Fruit fly (Drosophila melanogaster) whole organism, embryonic: Measurements from ENCODE around the gene Pez.

Experiments used
- CG10654 ChIP-seq: fragments of 200-800 bp; sonication (Bioruptor generic); optimal IDR thresholded peaks from 2 replicates; lab custom pipeline; 2016; ENCODE audit warnings: missing biosample characterization, missing genetic modification characterization
- CG11504 ChIP-seq: fragments of 200-800 bp; sonication (Bioruptor generic); optimal IDR thresholded peaks from 3 replicates; lab custom pipeline; 2019; ENCODE audit warnings: missing biosample characterization, mild to moderate bottlenecking, missing genetic modification characterization, moderate library complexity
- CG13296 ChIP-seq: fragments of 200-800 bp; sonication (Bioruptor generic); optimal IDR thresholded peaks from 3 replicates; lab custom pipeline; 2018; ENCODE audit warnings: missing biosample characterization, mild to moderate bottlenecking, missing genetic modification characterization
- CG14441 ChIP-seq: fragments of 200-800 bp; sonication (Bioruptor generic); IDR thresholded peaks from 2 replicates; pipeline ENCODE4 v1.3.6; 2022; ENCODE audit warnings: missing biosample characterization, missing genetic modification characterization
- CG15269 ChIP-seq: fragments of 200-800 bp; sonication (Bioruptor generic); optimal IDR thresholded peaks from 2 replicates; lab custom pipeline; 2018; ENCODE audit warnings: missing biosample characterization, mild to moderate bottlenecking, missing genetic modification characterization, moderate library complexity
- CG15514 ChIP-seq: fragments of 200-800 bp; sonication (Bioruptor generic); optimal IDR thresholded peaks from 3 replicates; lab custom pipeline; 2017; ENCODE audit warnings: missing biosample characterization, missing genetic modification characterization, mild to moderate bottlenecking, moderate library complexity, missing genetic modification reagents
- CG17385 ChIP-seq: fragments of 200-800 bp; sonication (Bioruptor generic); optimal IDR thresholded peaks from 3 replicates; lab custom pipeline; 2018; ENCODE audit warnings: missing biosample characterization, mild to moderate bottlenecking, missing genetic modification characterization
- CG17912 ChIP-seq: fragments of 200-800 bp; sonication (Bioruptor generic); optimal IDR thresholded peaks from 2 replicates; lab custom pipeline; 2018; ENCODE audit warnings: missing biosample characterization, mild to moderate bottlenecking, missing genetic modification characterization
- CG2202 ChIP-seq: fragments of 200-800 bp; sonication (Bioruptor generic); optimal IDR thresholded peaks from 2 replicates; lab custom pipeline; 2018; ENCODE audit warnings: missing biosample characterization, mild to moderate bottlenecking, missing genetic modification characterization
- CG30431 ChIP-seq: fragments of 200-800 bp; sonication (Bioruptor generic); optimal IDR thresholded peaks from 2 replicates; lab custom pipeline; 2017; ENCODE audit warnings: missing biosample characterization, missing genetic modification characterization
- CG3065 ChIP-seq: fragments of 200-800 bp; sonication (Bioruptor generic); optimal IDR thresholded peaks from 2 replicates; lab custom pipeline; 2016; ENCODE audit warnings: missing biosample characterization, missing genetic modification characterization
- CG3407 ChIP-seq: fragments of 200-800 bp; sonication (Bioruptor generic); optimal IDR thresholded peaks from 2 replicates; lab custom pipeline; 2018; ENCODE audit warnings: missing biosample characterization, mild to moderate bottlenecking, missing genetic modification characterization
- CG34376 ChIP-seq: fragments of 200-800 bp; sonication (Bioruptor generic); optimal IDR thresholded peaks from 2 replicates; lab custom pipeline; 2018; ENCODE audit warnings: missing biosample characterization, mild to moderate bottlenecking, missing genetic modification characterization
- CG6654 ChIP-seq: fragments of 200-800 bp; sonication (Bioruptor generic); optimal IDR thresholded peaks from 2 replicates; lab custom pipeline; 2017; ENCODE audit warnings: missing biosample characterization, mild to moderate bottlenecking, missing genetic modification characterization
- CG6689 ChIP-seq: fragments of 200-800 bp; sonication (Bioruptor generic); IDR thresholded peaks from 2 replicates; pipeline ENCODE4 v1.3.6; 2022; ENCODE audit warnings: missing biosample characterization, missing genetic modification characterization
- CG7271 ChIP-seq: fragments of 200-800 bp; sonication (Bioruptor generic); optimal IDR thresholded peaks from 2 replicates; lab custom pipeline; 2018; ENCODE audit warnings: missing biosample characterization, mild to moderate bottlenecking, missing genetic modification characterization, moderate library complexity
- CG9727 ChIP-seq: fragments of 200-800 bp; sonication (Bioruptor generic); optimal IDR thresholded peaks from 3 replicates; lab custom pipeline; 2017; ENCODE audit warnings: missing biosample characterization, mild to moderate bottlenecking, missing genetic modification characterization
- Dbx ChIP-seq: fragments of 200-800 bp; sonication (Bioruptor generic); IDR thresholded peaks from 3 replicates; pipeline ENCODE4 v1.3.6; 2022; ENCODE audit warnings: missing biosample characterization, missing genetic modification characterization
- Deaf1 ChIP-seq: fragments of 200-800 bp; optimal IDR thresholded peaks from 3 replicates; lab custom pipeline; 2019; ENCODE audit warnings: missing biosample characterization, mild to moderate bottlenecking, missing genetic modification characterization, moderate library complexity
- Ets65A ChIP-seq: fragments of 200-800 bp; sonication (Bioruptor generic); peaks from one replicate; lab custom pipeline; 2016; ENCODE audit warnings: missing biosample characterization, missing genetic modification characterization
- Ets97D ChIP-seq: fragments of 200-800 bp; sonication (Bioruptor generic); optimal IDR thresholded peaks from 3 replicates; lab custom pipeline; 2016; ENCODE audit warnings: missing biosample characterization, missing genetic modification characterization
- GATAe ChIP-seq: fragments of 200-800 bp; sonication (Bioruptor generic); conservative IDR thresholded peaks from 2 replicates; pipeline ENCODE4 v1.3.6; 2022; ENCODE audit warnings: missing biosample characterization, missing genetic modification characterization
- Gsc ChIP-seq: fragments of 200-800 bp; sonication (Bioruptor generic); IDR thresholded peaks from 2 replicates; pipeline ENCODE4 v1.3.6; 2022; ENCODE audit warnings: missing biosample characterization, missing genetic modification characterization
- Med ChIP-seq: fragments of 200-800 bp; sonication (Bioruptor generic); peaks from one replicate; lab custom pipeline; 2016; ENCODE audit warnings: missing biosample characterization, missing genetic modification characterization, mild to moderate bottlenecking, inconsistent platforms, moderate library complexity
- Ptx1 ChIP-seq: fragments of 200-800 bp; sonication (Bioruptor generic); IDR thresholded peaks from 2 replicates; pipeline ENCODE4 v1.3.6; 2022; ENCODE audit warnings: missing biosample characterization, missing genetic modification characterization
- Scr ChIP-seq: fragments of 200-800 bp; sonication (Bioruptor generic); IDR thresholded peaks from 2 replicates; pipeline ENCODE4 v1.3.6; 2022; ENCODE audit warnings: missing biosample characterization, missing genetic modification characterization; ENCODE audit not compliant: partially characterized antibody
- Sry-β ChIP-seq: fragments of 200-800 bp; sonication (Bioruptor generic); optimal IDR thresholded peaks from 2 replicates; lab custom pipeline; 2018; ENCODE audit warnings: missing biosample characterization, mild to moderate bottlenecking, missing genetic modification characterization, moderate library complexity
- ase ChIP-seq: fragments of 200-800 bp; sonication (Bioruptor generic); IDR thresholded peaks from 3 replicates; pipeline ENCODE4 v1.3.6; 2022; ENCODE audit warnings: missing biosample characterization, missing genetic modification characterization
- ato ChIP-seq: fragments of 200-800 bp; sonication (Bioruptor generic); IDR thresholded peaks from 2 replicates; pipeline ENCODE4 v1.3.6; 2022; ENCODE audit warnings: missing biosample characterization, missing genetic modification characterization; ENCODE audit not compliant: partially characterized antibody
- chinmo ChIP-seq: fragments of 200-800 bp; sonication (Bioruptor generic); IDR thresholded peaks from 4 replicates; pipeline ENCODE4 v1.3.6; 2022; ENCODE audit warnings: missing biosample characterization, missing genetic modification characterization; ENCODE audit not compliant: partially characterized antibody
- chn ChIP-seq: fragments of 200-800 bp; sonication (Bioruptor generic); optimal IDR thresholded peaks from 2 replicates; lab custom pipeline; 2016; ENCODE audit warnings: missing biosample characterization, missing genetic modification characterization
- cwo ChIP-seq: fragments of 200-800 bp; sonication (Bioruptor generic); optimal IDR thresholded peaks from 3 replicates; lab custom pipeline; 2017; ENCODE audit warnings: missing biosample characterization, missing genetic modification characterization, mild to moderate bottlenecking, moderate library complexity, missing genetic modification reagents
- eve ChIP-seq, 2 experiments: fragments of >200 bp; optimal IDR thresholded peaks; 2 replicates each; lab custom pipeline; 2017; ENCODE audit warnings: missing biosample characterization in 2 of 2, missing genetic modification characterization in 2 of 2
- eyg ChIP-seq: fragments of 200-800 bp; sonication (Bioruptor generic); optimal IDR thresholded peaks from 3 replicates; lab custom pipeline; 2016; ENCODE audit warnings: missing biosample characterization, missing genetic modification characterization
- gcm2 ChIP-seq: fragments of 200-800 bp; sonication (Bioruptor generic); optimal IDR thresholded peaks from 2 replicates; lab custom pipeline; 2016; ENCODE audit warnings: missing biosample characterization, missing genetic modification characterization
- sens ChIP-seq: fragments of 200-800 bp; sonication (Bioruptor generic); peaks from one replicate; lab custom pipeline; 2016; ENCODE audit warnings: missing biosample characterization, missing genetic modification characterization
- shn ChIP-seq: fragments of 200-800 bp; sonication (Bioruptor generic); optimal IDR thresholded peaks from 3 replicates; lab custom pipeline; 2016; ENCODE audit warnings: missing biosample characterization, missing genetic modification characterization
- slp2 ChIP-seq: fragments of 200-800 bp; sonication (Bioruptor generic); optimal IDR thresholded peaks from 2 replicates; lab custom pipeline; 2016; ENCODE audit warnings: missing biosample characterization, missing genetic modification characterization
- stwl ChIP-seq: fragments of 200-800 bp; sonication (Bioruptor generic); optimal IDR thresholded peaks from 3 replicates; lab custom pipeline; 2018; ENCODE audit warnings: missing biosample characterization, mild to moderate bottlenecking, missing genetic modification characterization, moderate library complexity
- sug ChIP-seq: fragments of 200-800 bp; optimal IDR thresholded peaks from 2 replicates; lab custom pipeline; 2019; ENCODE audit warnings: missing biosample characterization, mild to moderate bottlenecking, missing genetic modification characterization, moderate library complexity
- ttk ChIP-seq: fragments of 200-800 bp; sonication (Bioruptor generic); IDR thresholded peaks from 2 replicates; pipeline ENCODE4 v2.1.2; 2022; ENCODE audit warnings: missing biosample characterization, missing genetic modification characterization
- twi ChIP-seq: fragments of 200-800 bp; optimal IDR thresholded peaks from 2 replicates; lab custom pipeline; 2019; ENCODE audit warnings: missing biosample characterization, mild to moderate bottlenecking, missing genetic modification characterization, moderate library complexity

The Pez gene

dm6 chr2L:6371025-6371641, 32.7 kb upstream of the Pez start:
- TF ChIP-seq CG3407 (GFP tag; lab: Kevin White, UChicago) (no peak), Deaf1 (tag; lab: Kevin White, UChicago) (peak; percentile 9), sug (tag; lab: Kevin White, UChicago) (peak; percentile 74), CG15269 (tag; lab: Kevin White, UChicago) (no peak), CG6689 (no peak), eyg (no peak), cwo (peak; percentile 92), CG17385 (GFP tag; lab: Kevin White, UChicago) (no peak), CG34376 (GFP tag; lab: Kevin White, UChicago) (peak; percentile 27), CG17912 (no peak), Med (GFP tag; lab: Kevin White, UChicago) (peak; percentile 14)

- TF ChIP-seq ase (GFP tag; lab: Robert Waterston, UW) = no peak
These were observed 30.8 kb upstream of the Pez start for dm6 chr2L:6369286-6369685.

dm6 chr2L:6367478-6367932, 29.0 kb upstream of the Pez start, which contains the start of gene Nepl4:
Gene Nepl4, plus strand, starts transcription at chr2L:6367882.
- TF ChIP-seq cwo = peak; percentile 39
- TF ChIP-seq chinmo (GFP tag; lab: Robert Waterston, UW) = 0 out of 4 replicates have a peak, but pooled peaks have one; percentile 32
- TF ChIP-seq chn (GFP tag; lab: Kevin White, UChicago) = no peak
- TF ChIP-seq sug (tag; lab: Kevin White, UChicago) = peak; percentile 67
- peak; percentile 62 for TF ChIP-seq CG34376 (GFP tag; lab: Kevin White, UChicago)
- no peak for TF ChIP-seq eve (GFP tag; optimal IDR thresholded peaks at IDR 0.05; lab: Kevin White, UChicago)
- no peak for TF ChIP-seq GATAe
- no peak for TF ChIP-seq ttk (GFP tag; lab: Robert Waterston, UW)
- TF ChIP-seq CG2202 (tag; lab: Kevin White, UChicago) = no peak

- no peak for TF ChIP-seq slp2 (GFP tag; lab: Kevin White, UChicago)
- TF ChIP-seq CG30431 (GFP tag; lab: Kevin White, UChicago) = no peak
- peak; percentile 37 for TF ChIP-seq sens (GFP tag; lab: Kevin White, UChicago)
- peak; percentile 68 for TF ChIP-seq CG15514
- peak; percentile 81 for TF ChIP-seq CG7271 (tag; lab: Kevin White, UChicago)
- peak; percentile 24 for TF ChIP-seq Ets97D (GFP tag; lab: Kevin White, UChicago)
- peak; percentile 20 for TF ChIP-seq stwl (tag; lab: Kevin White, UChicago)
- TF ChIP-seq, all 482 proteins: peak for 5
These were observed 28.5 kb upstream of the Pez start for dm6 chr2L:6366924-6367323.

dm6 chr2L:6360059-6360458, 21.6 kb upstream of the Pez start:
- no peak for TF ChIP-seq shn
- TF ChIP-seq Ets65A (GFP tag; lab: Kevin White, UChicago) = peak; percentile 78
- TF ChIP-seq Gsc = no peak
- no peak for TF ChIP-seq Ptx1 (GFP tag; lab: Robert Waterston, UW)
- TF ChIP-seq twi (tag; lab: Kevin White, UChicago) = no peak

dm6 chr2L:6358218-6358617, 19.7 kb upstream of the Pez start, which contains the start of gene CG9500:
Gene CG9500, minus strand, starts transcription at chr2L:6358318.
- TF ChIP-seq CG2202 (tag; lab: Kevin White, UChicago) (no peak), Scr (GFP tag; lab: Robert Waterston, UW) (no peak), Dbx (GFP tag; lab: Robert Waterston, UW) (no peak), CG13296 (GFP tag; lab: Kevin White, UChicago) (no peak), CG11504 (tag; lab: Kevin White, UChicago) (no peak), CG9727 (no peak), Sry-β (GFP tag; lab: Kevin White, UChicago) (no peak), CG10654 (GFP tag; lab: Kevin White, UChicago) (no peak), CG14441 (GFP tag; lab: Robert Waterston, UW) (no peak), ato (GFP tag; lab: Robert Waterston, UW) (no peak), stwl (tag; lab: Kevin White, UChicago) (no peak), CG6654 (GFP tag; lab: Kevin White, UChicago) (no peak), CG3065 (GFP tag; lab: Kevin White, UChicago) (no peak), gcm2 (GFP tag; lab: Kevin White, UChicago) (no peak)
